Worm (Caenorhabditis elegans) whole organism, mixed stage, embryonic: ENCODE results near the gene R08F11.1.

ENCODE experiments used
- M03D4.4 ChIP-seq: sonication (generic microtip); optimal IDR thresholded peaks from 2 replicates; lab custom pipeline; 2017; ENCODE audit warnings: mild to moderate bottlenecking, missing genetic modification characterization, missing compliant biosample characterization
- bed-3 ChIP-seq: fragments of 200-800 bp; sonication (Bioruptor generic); optimal IDR thresholded peaks from 3 replicates; lab custom pipeline; 2018; ENCODE audit warnings: mild to moderate bottlenecking, missing genetic modification characterization, moderate library complexity, missing compliant biosample characterization
- blmp-1 ChIP-seq: fragments of 150-350 bp; optimal IDR thresholded peaks from 2 replicates; lab custom pipeline; 2014; ENCODE audit warnings: missing biosample characterization, missing genetic modification characterization
- ceh-43 ChIP-seq: fragments of 200-800 bp; sonication (Bioruptor generic); optimal IDR thresholded peaks from 2 replicates; lab custom pipeline; 2018; ENCODE audit warnings: mild to moderate bottlenecking, missing genetic modification characterization, moderate library complexity, missing compliant biosample characterization
- ceh-83 ChIP-seq: fragments of 200-800 bp; sonication (Bioruptor generic); optimal IDR thresholded peaks from 2 replicates; lab custom pipeline; 2018; ENCODE audit warnings: mild to moderate bottlenecking, missing genetic modification characterization, missing compliant biosample characterization
- ces-1 ChIP-seq: fragments of 150-350 bp; optimal IDR thresholded peaks from 2 replicates; lab custom pipeline; 2014; ENCODE audit warnings: missing biosample characterization, missing genetic modification reagents, missing genetic modification characterization
- cnd-1 ChIP-seq: fragments of 200-800 bp; sonication (Bioruptor generic); optimal IDR thresholded peaks from 2 replicates; lab custom pipeline; 2018; ENCODE audit warnings: mild to moderate bottlenecking, missing genetic modification characterization, missing compliant biosample characterization
- drap-1 ChIP-seq: fragments of 200-800 bp; sonication (Bioruptor generic); optimal IDR thresholded peaks from 3 replicates; lab custom pipeline; 2018; ENCODE audit warnings: mild to moderate bottlenecking, missing genetic modification characterization, missing compliant biosample characterization
- elt-1 ChIP-seq: sonication (generic microtip); optimal IDR thresholded peaks from 2 replicates; lab custom pipeline; 2017; ENCODE audit warnings: missing genetic modification characterization, mild to moderate bottlenecking, missing compliant biosample characterization, antibody characterized with exemption, moderate library complexity, borderline replicate concordance; ENCODE audit not compliant: insufficient read depth
- elt-3 ChIP-seq: fragments of 150-350 bp; optimal IDR thresholded peaks from 2 replicates; lab custom pipeline; 2014; ENCODE audit warnings: missing biosample characterization, missing genetic modification characterization
- flh-1 ChIP-seq: fragments of 200-800 bp; sonication (Bioruptor generic); optimal IDR thresholded peaks from 2 replicates; lab custom pipeline; 2018; ENCODE audit warnings: mild to moderate bottlenecking, missing genetic modification characterization, moderate library complexity, missing compliant biosample characterization
- ham-2 ChIP-seq: fragments of 200-800 bp; sonication (Bioruptor generic); optimal IDR thresholded peaks from 2 replicates; lab custom pipeline; 2018; ENCODE audit warnings: mild to moderate bottlenecking, missing genetic modification characterization, missing compliant biosample characterization
- hlh-1 ChIP-seq: fragments of 150-350 bp; optimal IDR thresholded peaks from 2 replicates; lab custom pipeline; 2014; ENCODE audit warnings: missing biosample characterization, missing genetic modification reagents, missing genetic modification characterization
- lin-13 ChIP-seq: fragments of 150-350 bp; optimal IDR thresholded peaks from 2 replicates; lab custom pipeline; 2014; ENCODE audit warnings: missing biosample characterization, missing genetic modification characterization
- lin-32 ChIP-seq: fragments of 200-800 bp; sonication (Bioruptor generic); optimal IDR thresholded peaks from 2 replicates; lab custom pipeline; 2018; ENCODE audit warnings: mild to moderate bottlenecking, missing genetic modification characterization, missing compliant biosample characterization
- lsy-2 ChIP-seq: fragments of 150-350 bp; optimal IDR thresholded peaks from 2 replicates; lab custom pipeline; 2014; ENCODE audit warnings: missing biosample characterization, missing genetic modification characterization
- mep-1 ChIP-seq: fragments of 150-350 bp; optimal IDR thresholded peaks from 2 replicates; lab custom pipeline; 2017; ENCODE audit warnings: missing biosample characterization, missing genetic modification reagents, missing genetic modification characterization, inconsistent platforms
- mls-2 ChIP-seq: sonication (generic microtip); optimal IDR thresholded peaks from 2 replicates; lab custom pipeline; 2016; ENCODE audit warnings: mild to moderate bottlenecking, missing genetic modification characterization, moderate library complexity, missing compliant biosample characterization
- nhr-12 ChIP-seq: fragments of 150-350 bp; optimal IDR thresholded peaks from 2 replicates; lab custom pipeline; 2014; ENCODE audit warnings: missing biosample characterization, missing genetic modification characterization
- nhr-2 ChIP-seq: fragments of 150-350 bp; optimal IDR thresholded peaks from 2 replicates; lab custom pipeline; 2014; ENCODE audit warnings: missing biosample characterization, missing genetic modification characterization
- nhr-237 ChIP-seq: fragments of 150-350 bp; optimal IDR thresholded peaks from 2 replicates; lab custom pipeline; 2014; ENCODE audit warnings: missing biosample characterization, missing genetic modification characterization
- nhr-28 ChIP-seq: fragments of 150-350 bp; optimal IDR thresholded peaks from 2 replicates; lab custom pipeline; 2014; ENCODE audit warnings: missing biosample characterization, missing genetic modification characterization
- nhr-76 ChIP-seq: sonication (generic microtip); optimal IDR thresholded peaks from 2 replicates; lab custom pipeline; 2017; ENCODE audit warnings: missing biosample characterization, missing genetic modification characterization
- pha-4 ChIP-seq: fragments of 150-350 bp; optimal IDR thresholded peaks from 2 replicates; lab custom pipeline; 2018; ENCODE audit warnings: missing biosample characterization, missing genetic modification reagents, missing genetic modification characterization
- snpc-4 ChIP-seq: fragments of 150-350 bp; optimal IDR thresholded peaks from 2 replicates; lab custom pipeline; 2014; ENCODE audit warnings: missing biosample characterization, missing genetic modification characterization
- sptf-1 ChIP-seq: sonication (generic microtip); optimal IDR thresholded peaks from 2 replicates; lab custom pipeline; 2017; ENCODE audit warnings: mild to moderate bottlenecking, missing genetic modification characterization, moderate library complexity, missing compliant biosample characterization
- unc-120 ChIP-seq: sonication (generic microtip); optimal IDR thresholded peaks from 2 replicates; lab custom pipeline; 2017; ENCODE audit warnings: missing genetic modification characterization, missing compliant biosample characterization; ENCODE audit not compliant: poor library complexity, severe bottlenecking
- unc-39 ChIP-seq: fragments of 150-350 bp; optimal IDR thresholded peaks from 2 replicates; lab custom pipeline; 2014; ENCODE audit warnings: missing biosample characterization, missing genetic modification characterization
- unc-62 ChIP-seq: fragments of 150-350 bp; optimal IDR thresholded peaks from 2 replicates; lab custom pipeline; 2014; ENCODE audit warnings: missing biosample characterization, missing genetic modification reagents, missing genetic modification characterization
- zip-8 ChIP-seq: fragments of 150-350 bp; optimal IDR thresholded peaks from 2 replicates; lab custom pipeline; 2014; ENCODE audit warnings: missing biosample characterization, missing genetic modification characterization
- ztf-11 ChIP-seq: fragments of 150-350 bp; optimal IDR thresholded peaks from 2 replicates; lab custom pipeline; 2014; ENCODE audit warnings: missing biosample characterization, missing genetic modification characterization

Gene R08F11.1

DNA sequence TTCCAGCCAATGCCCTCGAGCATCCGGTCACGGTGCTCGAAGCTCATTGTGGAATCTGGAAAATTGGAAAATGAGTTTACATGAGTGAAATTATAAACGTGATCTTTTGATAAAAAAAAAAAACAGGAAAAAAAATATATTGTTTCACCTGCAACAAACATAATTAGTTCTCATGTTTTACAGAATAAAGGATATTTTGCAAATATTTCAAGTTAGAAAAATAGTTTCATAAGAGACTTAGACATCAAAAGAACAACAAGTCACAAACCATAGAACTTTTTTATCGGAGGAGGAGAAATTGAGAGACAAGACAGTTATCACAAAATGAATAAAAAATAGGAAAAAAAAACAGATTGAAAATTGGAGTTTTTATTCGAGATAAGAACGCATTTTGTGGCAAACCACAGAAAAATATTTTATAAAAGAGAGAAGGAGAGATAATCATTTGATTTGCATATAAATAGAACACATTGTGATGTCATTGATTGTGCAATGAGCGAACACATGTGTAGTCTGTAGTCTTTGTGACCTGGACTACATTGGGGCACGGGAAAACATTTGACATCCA lies at the start of gene R08F11.1:
TSS of gene R08F11.1 (minus strand) at position 51 of the 568 bp plus-strand sequence.
- no peak for TF ChIP-seq drap-1 (GFP tag; lab: Kevin White, UChicago)
- no peak for TF ChIP-seq bed-3
- TF ChIP-seq elt-3 (tag; lab: Kevin White, UChicago) = no peak
- no peak for TF ChIP-seq ceh-43 (GFP tag; lab: Kevin White, UChicago)
- TF ChIP-seq nhr-76 (tag; lab: Kevin White, UChicago) = no peak
- no peak for TF ChIP-seq flh-1 (GFP tag; lab: Kevin White, UChicago)
- TF ChIP-seq ztf-11 (tag; lab: Kevin White, UChicago) = no peak
- no peak for TF ChIP-seq hlh-1 (tag; lab: Kevin White, UChicago)
- no peak for TF ChIP-seq nhr-28 (tag; lab: Kevin White, UChicago)
- TF ChIP-seq, all 35 proteins: peak for 0

DNA sequence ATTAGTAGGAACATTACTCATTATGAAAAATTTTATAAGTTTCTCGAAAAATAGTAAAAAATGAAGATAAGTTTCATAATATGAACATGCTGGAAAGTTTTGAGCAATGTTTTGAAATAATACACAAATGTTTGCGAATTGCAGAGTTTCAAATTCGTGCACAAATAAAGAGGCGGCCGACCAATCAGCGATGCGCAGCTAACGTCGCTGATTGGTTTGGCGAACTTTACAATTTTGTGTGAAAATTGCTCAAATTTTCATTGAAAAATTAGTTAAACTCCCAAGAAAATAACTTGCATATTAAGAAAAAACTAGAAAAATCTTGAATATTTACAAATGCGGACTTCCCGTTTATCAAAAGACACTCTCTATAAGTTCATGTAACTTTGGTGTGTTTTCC lies 48.6 kb upstream of the R08F11.1 start:
- no peak for TF ChIP-seq cnd-1 (tag; lab: Kevin White, UChicago)
- TF ChIP-seq nhr-237 (tag; lab: Kevin White, UChicago) = no peak
- TF ChIP-seq snpc-4 (tag; lab: Kevin White, UChicago) = no peak
- no peak for TF ChIP-seq elt-1 (tag; lab: Kevin White, UChicago)
- TF ChIP-seq mep-1 (tag; lab: Kevin White, UChicago) = no peak
- no peak for TF ChIP-seq elt-3 (tag; lab: Kevin White, UChicago)
- TF ChIP-seq lsy-2 (tag; lab: Kevin White, UChicago) = no peak
- TF ChIP-seq hlh-1 (tag; lab: Kevin White, UChicago) = no peak
- no peak for TF ChIP-seq nhr-12 (tag; lab: Kevin White, UChicago)
- no peak for TF ChIP-seq blmp-1 (tag; lab: Kevin White, UChicago)
- TF ChIP-seq ham-2 = no peak
- no peak for TF ChIP-seq sptf-1 (tag; lab: Kevin White, UChicago)
- no peak for TF ChIP-seq nhr-76 (tag; lab: Kevin White, UChicago)
- TF ChIP-seq mls-2 (tag; lab: Kevin White, UChicago) = no peak
- no peak for TF ChIP-seq M03D4.4
- TF ChIP-seq lin-32 = no peak
- TF ChIP-seq unc-62 (GFP tag; lab: Kevin White, UChicago) = no peak
- no peak for TF ChIP-seq flh-1 (GFP tag; lab: Kevin White, UChicago)

DNA sequence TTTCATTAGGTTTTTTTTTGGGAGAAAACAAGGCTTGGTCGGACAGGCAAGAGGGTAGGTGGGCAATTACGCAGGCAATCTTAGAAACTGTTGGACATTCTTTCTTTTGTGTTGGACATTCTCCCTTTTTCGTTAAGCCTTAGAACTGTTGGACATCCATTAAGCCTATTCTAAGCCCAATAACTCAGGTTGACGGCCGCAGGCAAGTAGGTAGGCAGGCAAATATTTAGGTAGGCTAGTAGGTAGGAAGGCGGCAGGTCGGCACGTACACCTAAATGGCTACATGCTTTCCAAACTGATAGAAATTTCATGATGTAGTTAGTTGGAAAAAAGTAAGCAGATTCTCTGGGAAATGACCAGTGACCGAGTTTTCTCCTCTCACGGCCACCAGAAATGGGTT lies 48.1 kb upstream of the R08F11.1 start:
- TF ChIP-seq elt-3 (tag; lab: Kevin White, UChicago) = no peak
- TF ChIP-seq cnd-1 (tag; lab: Kevin White, UChicago) = no peak
- TF ChIP-seq drap-1 (GFP tag; lab: Kevin White, UChicago) = no peak
- TF ChIP-seq ceh-43 (GFP tag; lab: Kevin White, UChicago) = no peak
- TF ChIP-seq unc-39 = no peak
- no peak for TF ChIP-seq ces-1 (GFP tag; lab: Kevin White, UChicago)
- no peak for TF ChIP-seq bed-3
- TF ChIP-seq, all 35 proteins: peak for 0

DNA sequence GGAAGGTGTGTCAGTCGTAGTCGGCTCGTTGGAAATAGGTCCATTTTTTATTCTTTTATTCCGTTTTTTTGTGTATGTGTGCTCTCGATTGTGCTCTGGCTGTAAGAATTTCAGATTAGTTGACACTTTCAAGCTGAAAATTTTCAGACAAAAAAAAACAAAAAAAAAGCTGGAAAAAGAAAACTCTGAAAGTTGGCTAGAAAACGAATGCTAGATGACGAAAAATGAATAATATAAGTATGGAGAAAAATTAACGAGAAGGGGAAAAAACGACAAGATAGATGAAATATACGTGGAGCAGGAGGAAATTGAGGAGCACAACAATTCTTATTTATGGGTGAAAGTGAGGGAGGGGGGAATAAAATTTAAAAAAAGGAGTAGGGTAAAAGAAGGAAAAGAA lies 47.6 kb upstream of the R08F11.1 start, which contains the start of gene H10D18.5:
TSS of gene H10D18.5 (minus strand) at position 101 of the 400 bp plus-strand sequence.
- no peak for TF ChIP-seq mls-2 (tag; lab: Kevin White, UChicago)
- no peak for TF ChIP-seq flh-1 (GFP tag; lab: Kevin White, UChicago)
- no peak for TF ChIP-seq ces-1 (GFP tag; lab: Kevin White, UChicago)
- no peak for TF ChIP-seq lin-13 (tag; lab: Kevin White, UChicago)
- TF ChIP-seq unc-120 (tag; lab: Kevin White, UChicago) = no peak
- TF ChIP-seq nhr-76 (tag; lab: Kevin White, UChicago) = no peak
- no peak for TF ChIP-seq ceh-43 (GFP tag; lab: Kevin White, UChicago)
- no peak for TF ChIP-seq drap-1 (GFP tag; lab: Kevin White, UChicago)
- TF ChIP-seq pha-4 = no peak
- no peak for TF ChIP-seq ceh-83 (GFP tag; lab: Kevin White, UChicago)
- TF ChIP-seq M03D4.4 = no peak
- no peak for TF ChIP-seq ham-2
- no peak for TF ChIP-seq cnd-1 (tag; lab: Kevin White, UChicago)
- TF ChIP-seq zip-8 (tag; lab: Kevin White, UChicago) = no peak
- TF ChIP-seq nhr-2 (tag; lab: Kevin White, UChicago) = no peak
- no peak for TF ChIP-seq nhr-237 (tag; lab: Kevin White, UChicago)
- no peak for TF ChIP-seq hlh-1 (tag; lab: Kevin White, UChicago)
- no peak for TF ChIP-seq ztf-11 (tag; lab: Kevin White, UChicago)
- no peak for TF ChIP-seq elt-3 (tag; lab: Kevin White, UChicago)
